Worm (Caenorhabditis elegans): ENCODE measurements around the gene rnh-1.1.

DNA sequence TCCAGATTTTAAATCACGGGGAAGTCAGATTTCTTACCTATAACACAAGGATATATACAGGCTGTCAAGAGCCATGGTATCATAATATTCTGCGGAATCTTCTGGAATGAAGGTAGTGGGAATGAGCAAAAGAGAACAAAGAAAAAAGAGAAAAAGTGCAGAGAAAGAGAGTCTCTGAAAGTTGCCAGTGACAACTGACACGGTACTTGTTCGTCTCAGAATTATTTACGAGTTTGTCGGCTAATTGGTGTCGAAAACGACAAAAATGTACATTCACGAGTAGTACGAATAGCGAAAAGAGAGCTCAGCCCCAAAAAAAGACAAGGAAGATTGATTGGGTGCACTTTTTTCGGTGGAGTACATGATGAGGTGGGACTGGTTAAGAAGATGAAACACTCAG is 42.5 kb upstream of the rnh-1.1 start, which contains the start of gene cah-2:
- TF ChIP-seq mec-3 (tag; optimal IDR thresholded peaks at IDR 0.05; ENCODE audit: borderline replicate concordance) (no peak), ref-2 (tag; optimal IDR thresholded peaks at IDR 0.05) (no peak)
